Worm (Caenorhabditis elegans): Measurements from ENCODE around the gene T09F5.10.

The T09F5.10 gene

ce11 chrV:15152010-15152409, 27.8 kb upstream of the T09F5.10 start:
- TF ChIP-seq fkh-2 (tag; optimal IDR thresholded peaks at IDR 0.05), result no peak

ce11 chrV:15153277-15153676, 26.6 kb upstream of the T09F5.10 start, which contains the start of gene srh-55:
TSS of gene srh-55 (plus strand) at chrV:15153577.
- no peak for TF ChIP-seq fkh-10 (GFP tag; optimal IDR thresholded peaks at IDR 0.05)
- no peak for TF ChIP-seq mdl-1 (tag; optimal IDR thresholded peaks at IDR 0.05)
- no peak for TF ChIP-seq sea-2 (GFP tag; optimal IDR thresholded peaks at IDR 0.05)
- no peak for TF ChIP-seq lin-39 (tag; optimal IDR thresholded peaks at IDR 0.05)

DNA sequence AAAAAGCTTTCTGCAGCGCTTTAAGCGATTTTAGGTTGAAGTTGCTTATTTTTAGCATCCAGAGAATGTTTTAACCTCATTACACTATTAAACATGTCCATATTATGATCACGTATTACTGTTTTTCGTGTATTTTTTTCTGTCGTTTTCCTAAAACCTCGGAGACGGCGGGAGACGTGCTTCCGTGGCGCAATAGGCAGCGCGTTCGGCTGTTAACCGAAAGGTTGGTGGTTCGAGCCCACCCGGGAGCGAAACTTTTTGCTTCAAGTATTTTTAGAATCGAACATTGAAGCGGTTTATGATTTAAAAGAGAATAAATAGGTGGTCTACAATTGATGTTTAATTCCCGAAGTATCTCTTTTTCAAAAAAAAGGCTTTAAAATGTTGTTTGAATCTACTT, 23.4 kb upstream of the T09F5.10 start:
- TF ChIP-seq R02D3.7 (tag; optimal IDR thresholded peaks at IDR 0.05) (no peak), nhr-77 (tag; optimal IDR thresholded peaks at IDR 0.05) (no peak), nhr-28 (tag; optimal IDR thresholded peaks at IDR 0.05) (no peak), nhr-67 (tag; optimal IDR thresholded peaks at IDR 0.05) (no peak), fos-1 (tag; optimal IDR thresholded peaks at IDR 0.05) (no peak), nhr-11 (tag; optimal IDR thresholded peaks at IDR 0.05) (no peak), pqm-1 (tag; optimal IDR thresholded peaks at IDR 0.05) (no peak), nfya-1 (tag; optimal IDR thresholded peaks at IDR 0.05; ENCODE audit: insufficient read depth) (no peak), ZK546.5 (tag; optimal IDR thresholded peaks at IDR 0.05) (no peak), nhr-76 (tag; optimal IDR thresholded peaks at IDR 0.05) (no peak), fkh-10 (GFP tag; optimal IDR thresholded peaks at IDR 0.05) (no peak), eor-1 (tag; optimal IDR thresholded peaks at IDR 0.05) (no peak)

ce11 chrV:15158691-15159090, 21.2 kb upstream of the T09F5.10 start, which contains the start of gene str-45:
TSS of gene str-45 (plus strand) at chrV:15158991.
- TF ChIP-seq tbx-2 (tag; optimal IDR thresholded peaks at IDR 0.05), result no peak
- TF ChIP-seq mml-1 (tag; optimal IDR thresholded peaks at IDR 0.05), result no peak
- no peak for TF ChIP-seq elt-1 (tag; optimal IDR thresholded peaks at IDR 0.05)
- TF ChIP-seq hmg-11 (tag; optimal IDR thresholded peaks at IDR 0.05), result no peak
- no peak for TF ChIP-seq nhr-237 (tag; optimal IDR thresholded peaks at IDR 0.05)
- no peak for TF ChIP-seq fkh-2 (tag; optimal IDR thresholded peaks at IDR 0.05)
- TF ChIP-seq nhr-43 (tag; optimal IDR thresholded peaks at IDR 0.05; ENCODE audit: poor library complexity, severe bottlenecking), result no peak
- no peak for TF ChIP-seq unc-62 (GFP tag; optimal IDR thresholded peaks at IDR 0.05)
- TF ChIP-seq elt-2 (tag; optimal IDR thresholded peaks at IDR 0.05), result no peak
- no peak for TF ChIP-seq pha-4 (tag; optimal IDR thresholded peaks at IDR 0.05)
- TF ChIP-seq nhr-23 (tag; optimal IDR thresholded peaks at IDR 0.05), result no peak
- TF ChIP-seq ama-1 (optimal IDR thresholded peaks at IDR 0.05), result no peak
- TF ChIP-seq snpc-4 (tag; optimal IDR thresholded peaks at IDR 0.05), result no peak
- no peak for TF ChIP-seq lsy-12 (tag; optimal IDR thresholded peaks at IDR 0.05)
- no peak for TF ChIP-seq nhr-25 (tag; optimal IDR thresholded peaks at IDR 0.05)
- TF ChIP-seq aly-2 (tag; optimal IDR thresholded peaks at IDR 0.05), result no peak

DNA sequence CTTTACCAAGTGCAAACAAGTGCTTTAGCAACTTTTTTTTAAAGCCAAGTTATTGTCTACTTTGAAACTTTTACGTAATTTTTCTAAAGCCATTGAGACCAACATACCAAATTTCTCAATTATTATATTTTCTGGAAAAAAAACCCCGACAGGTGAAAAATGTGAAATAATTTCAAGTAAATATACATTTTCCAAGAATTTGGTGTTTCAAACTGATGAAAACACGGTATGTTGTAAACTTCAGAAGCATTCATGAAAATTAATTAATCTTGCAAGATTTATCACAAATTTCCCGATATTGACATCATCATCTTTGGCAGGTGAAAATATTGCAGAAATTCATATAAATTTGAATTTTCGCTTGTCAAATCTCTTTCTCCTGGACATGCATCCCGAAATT, 17.2 kb upstream of the T09F5.10 start, which contains the start of gene srz-11:
srz-11 (plus strand) TSS at position 386 of the 400 bp plus-strand sequence.
- TF ChIP-seq egl-27 (tag; optimal IDR thresholded peaks at IDR 0.05), result no peak
- no peak for TF ChIP-seq skn-1 (tag; optimal IDR thresholded peaks at IDR 0.05)
- TF ChIP-seq zag-1 (tag; optimal IDR thresholded peaks at IDR 0.05), result no peak
- no peak for TF ChIP-seq lsy-12 (tag; optimal IDR thresholded peaks at IDR 0.05)
- TF ChIP-seq elt-3 (tag; optimal IDR thresholded peaks at IDR 0.05), result no peak
- peak; percentile 15 for TF ChIP-seq nhr-11 (tag; optimal IDR thresholded peaks at IDR 0.05)
- no peak for TF ChIP-seq nhr-67 (tag; optimal IDR thresholded peaks at IDR 0.05)

ce11 chrV:15175459-15175858, 4.4 kb upstream of the T09F5.10 start, which contains the start of gene clec-47:
TSS of gene clec-47 (plus strand) at chrV:15175759.
- TF ChIP-seq snpc-4 (tag; optimal IDR thresholded peaks at IDR 0.05), result no peak
- peak; percentile 3 for TF ChIP-seq elt-2 (tag; optimal IDR thresholded peaks at IDR 0.05)
